Fruit fly (Drosophila melanogaster): ENCODE measurements around the gene CG7083.

DNA sequence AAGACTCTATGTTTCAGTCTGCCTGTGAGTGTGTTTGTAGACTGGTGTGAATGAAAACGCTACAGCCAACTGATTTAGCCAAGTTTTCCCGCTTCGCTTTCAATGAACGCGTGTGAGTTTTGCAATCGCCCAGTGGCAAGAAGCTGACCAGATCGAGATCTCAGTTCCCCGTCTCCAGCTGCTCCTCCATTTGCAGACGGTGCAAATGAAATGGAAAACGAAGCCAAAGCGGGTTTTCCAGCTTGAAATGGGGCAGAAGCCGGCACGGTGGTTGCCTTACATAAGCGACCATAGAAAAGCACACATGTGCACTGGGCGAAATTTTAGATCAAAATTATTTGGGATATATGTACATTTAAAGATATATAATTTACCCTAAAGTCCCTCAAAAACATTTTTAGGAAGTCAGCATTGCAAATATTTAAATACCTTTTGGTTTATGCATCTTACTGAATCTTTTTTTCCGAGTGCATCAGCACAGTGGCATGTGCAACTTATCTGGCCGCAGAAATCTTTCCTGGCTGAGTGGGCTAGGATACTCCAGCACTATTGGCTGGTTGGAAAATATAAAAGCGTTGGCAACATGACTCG is 21.6 kb upstream of the CG7083 start, which contains the start of gene CG43059:
- TF ChIP-seq fkh (GFP tag; optimal IDR thresholded peaks at IDR 0.05) (no peak), Ets21C (GFP tag; optimal IDR thresholded peaks at IDR 0.05) (no peak), CG6276 (GFP tag; optimal IDR thresholded peaks at IDR 0.05) (peak; percentile 91), CG32006 (GFP tag; optimal IDR thresholded peaks at IDR 0.05) (peak; percentile 88), acj6 (GFP tag; optimal IDR thresholded peaks at IDR 0.05) (peak; percentile 38), dac (GFP tag; optimal IDR thresholded peaks at IDR 0.05) (peak; percentile 54), CG6792 (GFP tag; optimal IDR thresholded peaks at IDR 0.05) (no peak), net (GFP tag; optimal IDR thresholded peaks at IDR 0.05) (peak; percentile 45), pdm3 (GFP tag; optimal IDR thresholded peaks at IDR 0.05) (peak; percentile 52), CG10631 (GFP tag; optimal IDR thresholded peaks at IDR 0.05) (peak; percentile 52), achi (GFP tag; optimal IDR thresholded peaks at IDR 0.05) (peak; percentile 64)

All from whole organism, prepupa.